Fruit fly (Drosophila melanogaster) whole organism, embryonic: ENCODE data around the gene CG4455.

Experiments
- Abd-B ChIP-seq: fragments of 200-800 bp; sonication (Bioruptor generic); optimal IDR thresholded peaks from 2 replicates; lab custom pipeline; 2018; ENCODE audit warnings: missing biosample characterization, mild to moderate bottlenecking, missing genetic modification characterization, moderate library complexity
- CG10366 ChIP-seq: fragments of 200-800 bp; sonication (Bioruptor generic); IDR thresholded peaks from 2 replicates; pipeline ENCODE4 v1.3.6; 2022; ENCODE audit warnings: missing biosample characterization, missing genetic modification characterization
- CG10959 ChIP-seq: fragments of 200-800 bp; sonication (Bioruptor generic); IDR thresholded peaks from 2 replicates; pipeline ENCODE4 v1.3.6; 2022; ENCODE audit warnings: missing biosample characterization, missing genetic modification characterization
- CG14667 ChIP-seq: fragments of 200-800 bp; sonication (Bioruptor generic); IDR thresholded peaks from 2 replicates; pipeline ENCODE4 v1.3.6; 2022; ENCODE audit warnings: missing biosample characterization, missing genetic modification characterization
- CG15601 ChIP-seq: fragments of 200-800 bp; sonication (Bioruptor generic); optimal IDR thresholded peaks from 3 replicates; lab custom pipeline; 2019; ENCODE audit warnings: missing biosample characterization, mild to moderate bottlenecking, missing genetic modification characterization, moderate library complexity
- CG17385 ChIP-seq: fragments of 200-800 bp; sonication (Bioruptor generic); optimal IDR thresholded peaks from 3 replicates; lab custom pipeline; 2018; ENCODE audit warnings: missing biosample characterization, mild to moderate bottlenecking, missing genetic modification characterization
- CG1832 ChIP-seq: fragments of 200-800 bp; sonication (Bioruptor generic); optimal IDR thresholded peaks from 2 replicates; lab custom pipeline; 2017; ENCODE audit warnings: missing biosample characterization, mild to moderate bottlenecking, missing genetic modification characterization, inconsistent platforms
- CG18619 ChIP-seq: fragments of 200-800 bp; sonication (Bioruptor generic); optimal IDR thresholded peaks from 3 replicates; lab custom pipeline; 2017; ENCODE audit warnings: missing biosample characterization, mild to moderate bottlenecking, missing genetic modification characterization
- CG30431 ChIP-seq: fragments of 200-800 bp; sonication (Bioruptor generic); optimal IDR thresholded peaks from 2 replicates; lab custom pipeline; 2017; ENCODE audit warnings: missing biosample characterization, missing genetic modification characterization
- CG31441 ChIP-seq: fragments of 200-800 bp; sonication (Bioruptor generic); IDR thresholded peaks from 2 replicates; pipeline ENCODE4 v1.3.6; 2022; ENCODE audit warnings: missing biosample characterization, missing genetic modification characterization
- CG4854 ChIP-seq: fragments of 200-800 bp; sonication (Bioruptor generic); optimal IDR thresholded peaks from 2 replicates; lab custom pipeline; 2016; ENCODE audit warnings: missing biosample characterization, missing genetic modification characterization, inconsistent platforms
- CG5245 ChIP-seq: fragments of 200-800 bp; sonication (Bioruptor generic); optimal IDR thresholded peaks from 3 replicates; lab custom pipeline; 2016; ENCODE audit warnings: missing biosample characterization, missing genetic modification characterization
- CG7928 ChIP-seq: fragments of 200-800 bp; sonication (Bioruptor generic); optimal IDR thresholded peaks from 2 replicates; lab custom pipeline; 2017; ENCODE audit warnings: missing biosample characterization, mild to moderate bottlenecking, missing genetic modification characterization
- CG8281 ChIP-seq: fragments of 200-800 bp; sonication (Bioruptor generic); optimal IDR thresholded peaks from 2 replicates; lab custom pipeline; 2018; ENCODE audit warnings: missing biosample characterization, mild to moderate bottlenecking, missing genetic modification characterization, moderate library complexity
- CG8359 ChIP-seq: fragments of 200-800 bp; sonication (Bioruptor generic); optimal IDR thresholded peaks from 2 replicates; lab custom pipeline; 2017; ENCODE audit warnings: missing biosample characterization, mild to moderate bottlenecking, missing genetic modification characterization, borderline replicate concordance
- CG8765 ChIP-seq: fragments of 200-800 bp; sonication (Bioruptor generic); IDR thresholded peaks from 2 replicates; pipeline ENCODE4 v1.3.6; 2022; ENCODE audit warnings: missing biosample characterization, missing genetic modification characterization
- CG8944 ChIP-seq: fragments of 200-800 bp; sonication (Bioruptor generic); optimal IDR thresholded peaks from 3 replicates; lab custom pipeline; 2016; ENCODE audit warnings: missing biosample characterization, missing genetic modification characterization
- CG9437 ChIP-seq: fragments of 200-800 bp; sonication (Bioruptor generic); optimal IDR thresholded peaks from 2 replicates; lab custom pipeline; 2018; ENCODE audit warnings: missing biosample characterization, mild to moderate bottlenecking, missing genetic modification characterization
- CG9727 ChIP-seq: fragments of 200-800 bp; sonication (Bioruptor generic); optimal IDR thresholded peaks from 3 replicates; lab custom pipeline; 2017; ENCODE audit warnings: missing biosample characterization, mild to moderate bottlenecking, missing genetic modification characterization
- Camta ChIP-seq: fragments of 200-800 bp; sonication (Bioruptor generic); optimal IDR thresholded peaks from 2 replicates; lab custom pipeline; 2016; ENCODE audit warnings: missing biosample characterization, missing genetic modification characterization
- CoRest ChIP-seq: fragments of 200-800 bp; sonication (Bioruptor generic); optimal IDR thresholded peaks from 3 replicates; lab custom pipeline; 2018; ENCODE audit warnings: missing biosample characterization, mild to moderate bottlenecking, missing genetic modification characterization, moderate library complexity
- Ets65A ChIP-seq: fragments of 200-800 bp; sonication (Bioruptor generic); peaks from one replicate; lab custom pipeline; 2016; ENCODE audit warnings: missing biosample characterization, missing genetic modification characterization
- HHEX ChIP-seq: fragments of 200-800 bp; sonication (Bioruptor generic); optimal IDR thresholded peaks from 3 replicates; lab custom pipeline; 2017; ENCODE audit warnings: missing biosample characterization, mild to moderate bottlenecking, missing genetic modification characterization, missing genetic modification reagents
- Hr3 ChIP-seq: fragments of 200-800 bp; sonication (Bioruptor generic); optimal IDR thresholded peaks from 3 replicates; lab custom pipeline; 2016; ENCODE audit warnings: missing biosample characterization, missing genetic modification characterization
- Hr51 ChIP-seq, 2 experiments: fragments of 200-800 bp; sonication (Bioruptor generic); optimal IDR thresholded peaks; 2 replicates in 1 of 2; 3 replicates in 1 of 2; lab custom pipeline; 2016 to 2018; ENCODE audit warnings: missing biosample characterization in 2 of 2, missing genetic modification characterization in 2 of 2, mild to moderate bottlenecking in 1 of 2, moderate library complexity in 1 of 2
- Max ChIP-seq: fragments of 200-800 bp; sonication (Bioruptor generic); optimal IDR thresholded peaks from 2 replicates; lab custom pipeline; 2016; ENCODE audit warnings: missing biosample characterization, mild to moderate bottlenecking, missing genetic modification characterization
- NFAT ChIP-seq: fragments of 200-800 bp; sonication (Bioruptor generic); IDR thresholded peaks from 2 replicates; pipeline ENCODE4 v1.3.6; 2022; ENCODE audit warnings: missing biosample characterization, missing genetic modification characterization
- Opbp ChIP-seq: fragments of 200-800 bp; sonication (Bioruptor generic); IDR thresholded peaks from 3 replicates; pipeline ENCODE4 v1.3.6; 2022; ENCODE audit warnings: missing biosample characterization, missing genetic modification characterization; ENCODE audit not compliant: partially characterized antibody
- PHDP ChIP-seq: fragments of 200-800 bp; sonication (Bioruptor generic); optimal IDR thresholded peaks from 3 replicates; lab custom pipeline; 2018; ENCODE audit warnings: missing biosample characterization, mild to moderate bottlenecking, missing genetic modification characterization, moderate library complexity
- Pdp1 ChIP-seq, 2 experiments: fragments of 200-800 bp; sonication (Bioruptor generic); optimal IDR thresholded peaks; 3 replicates each; lab custom pipeline; 2016; ENCODE audit warnings: missing biosample characterization in 2 of 2, missing genetic modification characterization in 2 of 2, mild to moderate bottlenecking in 1 of 2, moderate library complexity in 1 of 2
- Rx ChIP-seq: fragments of 200-800 bp; sonication (Bioruptor generic); IDR thresholded peaks from 2 replicates; pipeline ENCODE4 v1.3.6; 2022; ENCODE audit warnings: missing biosample characterization, missing genetic modification characterization
- Trl ChIP-seq, 3 experiments: fragments of >200 bp in 2 of 3; fragments of 200-800 bp in 1 of 3; sonication (Bioruptor generic) in 1 of 3; optimal IDR thresholded peaks; 2 replicates in 1 of 3; 3 replicates in 2 of 3; lab custom pipeline; 2016 to 2017; ENCODE audit warnings: missing biosample characterization in 1 of 3, missing genetic modification characterization in 1 of 3
- emc ChIP-seq: fragments of 200-800 bp; sonication (Bioruptor generic); optimal IDR thresholded peaks from 2 replicates; lab custom pipeline; 2016; ENCODE audit warnings: missing biosample characterization, missing genetic modification characterization
- exex ChIP-seq: fragments of 200-800 bp; sonication (Bioruptor generic); optimal IDR thresholded peaks from 4 replicates; lab custom pipeline; 2018; ENCODE audit warnings: missing biosample characterization, mild to moderate bottlenecking, missing genetic modification characterization, moderate library complexity
- eyg ChIP-seq: fragments of 200-800 bp; sonication (Bioruptor generic); optimal IDR thresholded peaks from 3 replicates; lab custom pipeline; 2016; ENCODE audit warnings: missing biosample characterization, missing genetic modification characterization
- gce ChIP-seq: fragments of 200-800 bp; sonication (Bioruptor generic); IDR thresholded peaks from 3 replicates; pipeline ENCODE4 v1.3.6; 2022; ENCODE audit warnings: missing biosample characterization, missing genetic modification characterization
- gem ChIP-seq: fragments of 200-800 bp; sonication (Bioruptor generic); optimal IDR thresholded peaks from 2 replicates; lab custom pipeline; 2019; ENCODE audit warnings: missing biosample characterization, mild to moderate bottlenecking, missing genetic modification characterization, moderate library complexity
- grau ChIP-seq: fragments of 200-800 bp; optimal IDR thresholded peaks from 3 replicates; lab custom pipeline; 2019; ENCODE audit warnings: missing biosample characterization, mild to moderate bottlenecking, missing genetic modification characterization, moderate library complexity
- gsb ChIP-seq: fragments of 200-800 bp; sonication (Bioruptor generic); IDR thresholded peaks from 2 replicates; pipeline ENCODE4 v1.3.6; 2022; ENCODE audit warnings: missing biosample characterization, missing genetic modification characterization
- ham ChIP-seq: fragments of 200-800 bp; sonication (Bioruptor generic); IDR thresholded peaks from 2 replicates; pipeline ENCODE4 v1.3.6; 2022; ENCODE audit warnings: missing biosample characterization, missing genetic modification characterization
- lola ChIP-seq, 3 experiments: fragments of >200 bp in 2 of 3; fragments of 200-800 bp in 1 of 3; sonication (Bioruptor generic) in 1 of 3; optimal IDR thresholded peaks; 2 replicates each; lab custom pipeline; 2017 to 2019; ENCODE audit warnings: missing biosample characterization in 3 of 3, missing genetic modification characterization in 3 of 3, mild to moderate bottlenecking in 1 of 3, moderate library complexity in 1 of 3
- nerfin-1 ChIP-seq: fragments of 200-800 bp; sonication (Bioruptor generic); optimal IDR thresholded peaks from 3 replicates; lab custom pipeline; 2019; ENCODE audit warnings: missing biosample characterization, mild to moderate bottlenecking, missing genetic modification characterization, moderate library complexity
- pho ChIP-seq: fragments of 200-800 bp; sonication (Bioruptor generic); optimal IDR thresholded peaks from 2 replicates; lab custom pipeline; 2016; ENCODE audit warnings: missing biosample characterization, missing genetic modification characterization
- psq ChIP-seq: fragments of 200-800 bp; sonication (Bioruptor generic); optimal IDR thresholded peaks from 2 replicates; lab custom pipeline; 2017; ENCODE audit warnings: missing biosample characterization, missing genetic modification characterization
- rib ChIP-seq: fragments of 200-800 bp; sonication (Bioruptor generic); IDR thresholded peaks from 2 replicates; pipeline ENCODE4 v1.3.6; 2022; ENCODE audit warnings: missing biosample characterization, missing genetic modification characterization
- row ChIP-seq: fragments of 200-800 bp; sonication (Bioruptor generic); IDR thresholded peaks from 3 replicates; pipeline ENCODE4 v1.3.6; 2022; ENCODE audit warnings: missing biosample characterization, missing genetic modification characterization
- schlank ChIP-seq: fragments of 200-800 bp; sonication (Bioruptor generic); optimal IDR thresholded peaks from 2 replicates; lab custom pipeline; 2018; ENCODE audit warnings: missing biosample characterization, mild to moderate bottlenecking, missing genetic modification characterization
- seq ChIP-seq: fragments of 200-800 bp; sonication (Bioruptor generic); IDR thresholded peaks from 2 replicates; pipeline ENCODE4 v1.3.6; 2022; ENCODE audit warnings: missing biosample characterization, missing genetic modification characterization
- stc ChIP-seq: fragments of 200-800 bp; sonication (Bioruptor generic); IDR thresholded peaks from 2 replicates; pipeline ENCODE4 v1.3.6; 2022; ENCODE audit warnings: missing biosample characterization, missing genetic modification characterization
- vfl ChIP-seq: fragments of 200-800 bp; sonication (Bioruptor generic); optimal IDR thresholded peaks from 2 replicates; lab custom pipeline; 2016; ENCODE audit warnings: missing biosample characterization, missing genetic modification characterization
- zen ChIP-seq: fragments of 200-800 bp; sonication (Bioruptor generic); optimal IDR thresholded peaks from 3 replicates; lab custom pipeline; 2018; ENCODE audit warnings: missing biosample characterization, mild to moderate bottlenecking, missing genetic modification characterization, moderate library complexity

Gene CG4455

DNA sequence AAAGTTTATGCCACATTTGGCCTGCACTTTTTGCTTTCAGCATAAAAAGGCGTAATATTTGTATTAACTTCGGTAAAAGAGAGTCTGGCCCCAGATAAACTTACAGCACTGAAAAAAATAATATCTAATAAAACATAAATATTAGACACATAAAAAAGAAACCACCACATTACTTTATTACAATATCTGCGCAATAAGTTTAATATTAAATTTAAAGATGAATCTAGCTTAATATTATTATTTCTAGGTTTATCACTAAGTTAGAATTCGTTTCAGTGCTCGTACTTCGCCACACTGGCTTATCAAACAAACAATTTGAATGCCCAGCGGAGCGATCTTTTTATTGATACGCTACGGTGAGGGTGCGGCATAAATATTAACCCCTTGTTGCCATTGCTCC is 5.1 kb downstream of the CG4455 start (continued):
- TF ChIP-seq CG8765, result no peak
- TF ChIP-seq Hr51 (GFP tag; optimal IDR thresholded peaks at IDR 0.05; lab: Kevin White, UChicago), result peak in 1 of 2 experiments; percentile 34
- TF ChIP-seq PHDP (tag; lab: Kevin White, UChicago), result peak; percentile 50
- no peak for TF ChIP-seq zen (tag; lab: Kevin White, UChicago)
- peak; percentile 27 for TF ChIP-seq CG15601 (tag; lab: Kevin White, UChicago)
- TF ChIP-seq lola (GFP tag; optimal IDR thresholded peaks at IDR 0.05; lab: Kevin White, UChicago), result peak in 1 of 3 experiments; percentile 6
- no peak for TF ChIP-seq Camta (GFP tag; lab: Kevin White, UChicago)
- no peak for TF ChIP-seq rib (GFP tag; lab: Robert Waterston, UW)
- TF ChIP-seq CG8359 (GFP tag; lab: Kevin White, UChicago), result no peak
- TF ChIP-seq seq, result no peak
- no peak for TF ChIP-seq Trl (optimal IDR thresholded peaks at IDR 0.05; lab: Kevin White, UChicago)
- no peak for TF ChIP-seq Trl (GFP tag; optimal IDR thresholded peaks at IDR 0.05; lab: Kevin White, UChicago)
- no peak for TF ChIP-seq CG18619 (GFP tag; lab: Kevin White, UChicago)
- no peak for TF ChIP-seq gce (GFP tag; lab: Robert Waterston, UW)
- peak; percentile 5 for TF ChIP-seq CG17385
- TF ChIP-seq nerfin-1, result peak; percentile 8
- no peak for TF ChIP-seq CG30431 (GFP tag; lab: Kevin White, UChicago)
- no peak for TF ChIP-seq CG8281 (tag; lab: Kevin White, UChicago)
- TF ChIP-seq Pdp1 (GFP tag; optimal IDR thresholded peaks at IDR 0.05; lab: Kevin White, UChicago), result no peak
- peak; percentile 50; the same call in 1 of the 2 replicates for TF ChIP-seq CG31441 (GFP tag; lab: Robert Waterston, UW)
- no peak for TF ChIP-seq stc (GFP tag; lab: Robert Waterston, UW)
- no peak for TF ChIP-seq CG5245 (GFP tag; lab: Kevin White, UChicago)
- TF ChIP-seq CG14667 (GFP tag; lab: Robert Waterston, UW), result no peak
- no peak for TF ChIP-seq NFAT (GFP tag; lab: Robert Waterston, UW)
- no peak for TF ChIP-seq eyg
- no peak for TF ChIP-seq psq
- peak; percentile 11 for TF ChIP-seq HHEX (GFP tag; lab: Kevin White, UChicago)
- no peak for TF ChIP-seq vfl (GFP tag; lab: Kevin White, UChicago)
- no peak for TF ChIP-seq CG10366 (GFP tag; lab: Robert Waterston, UW)
- TF ChIP-seq CG7928, result no peak
- no peak for TF ChIP-seq CG1832 (GFP tag; lab: Kevin White, UChicago)
- TF ChIP-seq CG4854 (GFP tag; lab: Kevin White, UChicago), result no peak
- TF ChIP-seq gem, result peak; percentile 63
- peak; percentile 16 for TF ChIP-seq CoRest (tag; lab: Kevin White, UChicago)
- TF ChIP-seq exex (tag; lab: Kevin White, UChicago), result no peak
- TF ChIP-seq CG8944 (GFP tag; lab: Kevin White, UChicago), result no peak
- TF ChIP-seq grau (tag; lab: Kevin White, UChicago), result peak; percentile 36
- TF ChIP-seq pho (GFP tag; lab: Kevin White, UChicago), result no peak
- no peak for TF ChIP-seq Abd-B (GFP tag; lab: Kevin White, UChicago)
- no peak for TF ChIP-seq Max
- no peak for TF ChIP-seq gsb (GFP tag; lab: Robert Waterston, UW)
- TF ChIP-seq emc (GFP tag; lab: Kevin White, UChicago), result no peak
- no peak for TF ChIP-seq Hr3 (GFP tag; lab: Kevin White, UChicago)
- TF ChIP-seq Rx, result no peak
- TF ChIP-seq Ets65A, result no peak
- peak; percentile 15 for TF ChIP-seq CG9727 (GFP tag; lab: Kevin White, UChicago)
- no peak; the same call in 1 of the 3 replicates for TF ChIP-seq row (GFP tag; lab: Robert Waterston, UW)
- no peak for TF ChIP-seq ham
- no peak for TF ChIP-seq Opbp
- TF ChIP-seq CG9437 (GFP tag; lab: Kevin White, UChicago), result no peak
- TF ChIP-seq schlank (tag; lab: Kevin White, UChicago), result no peak
- no peak for TF ChIP-seq CG10959
